Worm (Caenorhabditis elegans) whole organism, early embryonic: ENCODE data around the gene ncx-5.

Experiments
- aly-1 ChIP-seq: sonication (generic microtip); optimal IDR thresholded peaks from 2 replicates; lab custom pipeline; 2016; ENCODE audit warnings: missing genetic modification characterization, missing compliant biosample characterization
- ama-1 ChIP-seq: fragments of 150-350 bp; optimal IDR thresholded peaks from 2 replicates; lab custom pipeline; 2014
- ceh-13 ChIP-seq: fragments of 200-800 bp; sonication (Bioruptor generic); optimal IDR thresholded peaks from 2 replicates; lab custom pipeline; 2018; ENCODE audit warnings: mild to moderate bottlenecking, missing genetic modification characterization, missing compliant biosample characterization
- ets-7 ChIP-seq: sonication (generic microtip); optimal IDR thresholded peaks from 2 replicates; lab custom pipeline; 2016; ENCODE audit warnings: missing genotype, missing genetic modification characterization, missing compliant biosample characterization
- flt-1 ChIP-seq: fragments of 200-800 bp; sonication (Bioruptor generic); IDR thresholded peaks from 2 replicates; pipeline ENCODE4 v1.3.6; 2022; ENCODE audit warnings: missing genetic modification characterization, missing compliant biosample characterization
- hmbx-1 ChIP-seq: sonication (generic microtip); optimal IDR thresholded peaks from 2 replicates; lab custom pipeline; 2016; ENCODE audit warnings: mild to moderate bottlenecking, missing genetic modification characterization, missing compliant biosample characterization
- hmg-4 ChIP-seq: fragments of 200-800 bp; sonication (Bioruptor generic); optimal IDR thresholded peaks from 2 replicates; lab custom pipeline; 2018; ENCODE audit warnings: mild to moderate bottlenecking, missing genetic modification characterization, missing compliant biosample characterization
- pes-1 ChIP-seq: fragments of 200-800 bp; sonication (Bioruptor generic); IDR thresholded peaks from 2 replicates; pipeline ENCODE4 v1.3.6; 2022; ENCODE audit warnings: missing genetic modification reagents, missing genetic modification characterization, missing compliant biosample characterization
- scrt-1 ChIP-seq: fragments of 200-800 bp; sonication (Bioruptor generic); IDR thresholded peaks from 2 replicates; pipeline ENCODE4 v1.3.6; 2022; ENCODE audit warnings: missing genetic modification characterization, missing compliant biosample characterization
- sea-1 ChIP-seq: fragments of 200-800 bp; sonication (Bioruptor generic); conservative IDR thresholded peaks from 2 replicates; pipeline ENCODE4 v1.3.6; 2022; ENCODE audit warnings: missing genetic modification characterization, missing compliant biosample characterization

- TF ChIP-seq ceh-13 (GFP tag; lab: Kevin White, UChicago) (no peak), sea-1 (GFP tag; lab: Robert Waterston, UW) (no peak), flt-1 (GFP tag; lab: Robert Waterston, UW) (no peak), hmbx-1 (tag; lab: Kevin White, UChicago) (no peak), ama-1 (lab: Kevin White, UChicago) (no peak), hmg-4 (GFP tag; lab: Kevin White, UChicago) (no peak), pes-1 (GFP tag; lab: Robert Waterston, UW) (no peak), scrt-1 (no peak), ets-7 (tag; lab: Kevin White, UChicago) (no peak), aly-1 (tag; lab: Kevin White, UChicago) (no peak)
Measured at ce11 chrV:10475421-10475820, 14.5 kb downstream of the ncx-5 start.
